Worm (Caenorhabditis elegans) whole organism, L4 larva: Measurements from ENCODE around the gene C05A2.4.
A peak's percentile ranks its signal among the peaks of the same experiment; 100 is the strongest.

Experiments
- D1046.2 ChIP-seq: fragments of 200-800 bp; sonication (Bioruptor generic); IDR thresholded peaks from 2 replicates; pipeline ENCODE4 v1.3.6; 2022; ENCODE audit warnings: missing genetic modification characterization, missing compliant biosample characterization
- F10B5.3 ChIP-seq: sonication (generic microtip); optimal IDR thresholded peaks from 2 replicates; lab custom pipeline; 2016; ENCODE audit warnings: mild to moderate bottlenecking, missing genetic modification characterization, missing compliant biosample characterization
- F26F4.8 ChIP-seq: fragments of 200-800 bp; sonication (Bioruptor generic); conservative IDR thresholded peaks from 2 replicates; pipeline ENCODE4 v1.3.6; 2022; ENCODE audit warnings: missing genetic modification characterization, missing compliant biosample characterization
- T26A8.4 ChIP-seq: fragments of 200-800 bp; sonication (Bioruptor generic); IDR thresholded peaks from 2 replicates; pipeline ENCODE4 v1.3.6; 2022; ENCODE audit warnings: missing genetic modification characterization, missing compliant biosample characterization
- ama-1 ChIP-seq: fragments of 150-350 bp; optimal IDR thresholded peaks from 2 replicates; lab custom pipeline; 2014; ENCODE audit warnings: inconsistent platforms, mixed read lengths
- arid-1 ChIP-seq: fragments of 200-800 bp; sonication (Bioruptor generic); conservative IDR thresholded peaks from 2 replicates; pipeline ENCODE4 v1.3.6; 2022; ENCODE audit warnings: missing genetic modification reagents, missing genetic modification characterization, missing compliant biosample characterization
- ceh-20 ChIP-seq: fragments of 200-800 bp; sonication (Bioruptor generic); IDR thresholded peaks from 2 replicates; pipeline ENCODE4 v1.3.6; 2022; ENCODE audit warnings: missing genetic modification reagents, missing genetic modification characterization, missing compliant biosample characterization
- ceh-28 ChIP-seq: fragments of 150-350 bp; optimal IDR thresholded peaks from 2 replicates; lab custom pipeline; 2014; ENCODE audit warnings: missing biosample characterization, missing genetic modification reagents, missing genetic modification characterization
- ceh-44 ChIP-seq: fragments of 200-800 bp; sonication (Bioruptor generic); IDR thresholded peaks from 2 replicates; pipeline ENCODE4 v1.3.6; 2022; ENCODE audit warnings: missing genetic modification reagents, missing genetic modification characterization, missing compliant biosample characterization
- ceh-62 ChIP-seq: sonication (generic microtip); optimal IDR thresholded peaks from 2 replicates; lab custom pipeline; 2017; ENCODE audit warnings: missing biosample characterization, missing genetic modification characterization
- ceh-82 ChIP-seq: sonication (generic microtip); optimal IDR thresholded peaks from 2 replicates; lab custom pipeline; 2017; ENCODE audit warnings: missing biosample characterization, missing genetic modification characterization
- ctbp-1 ChIP-seq: fragments of 200-800 bp; sonication (Bioruptor generic); IDR thresholded peaks from 2 replicates; pipeline ENCODE4 v1.3.6; 2022; ENCODE audit warnings: missing genetic modification reagents, missing genetic modification characterization, missing compliant biosample characterization
- daf-19 ChIP-seq: fragments of 200-800 bp; sonication (Bioruptor generic); conservative IDR thresholded peaks from 2 replicates; pipeline ENCODE4 v1.3.6; 2022; ENCODE audit warnings: missing genetic modification characterization, missing compliant biosample characterization
- daf-8 ChIP-seq: fragments of 200-800 bp; sonication (Bioruptor generic); IDR thresholded peaks from 2 replicates; pipeline ENCODE4 v1.3.6; 2022; ENCODE audit warnings: missing genetic modification characterization, missing compliant biosample characterization
- dmd-8 ChIP-seq: fragments of 200-800 bp; sonication (Bioruptor generic); IDR thresholded peaks from 2 replicates; pipeline ENCODE4 v1.3.6; 2022; ENCODE audit warnings: missing genetic modification characterization, missing compliant biosample characterization
- dve-1 ChIP-seq: sonication (generic microtip); optimal IDR thresholded peaks from 2 replicates; lab custom pipeline; 2017; ENCODE audit warnings: antibody characterized with exemption, mild to moderate bottlenecking, missing genetic modification characterization, missing compliant biosample characterization; ENCODE audit not compliant: insufficient read depth
- fkh-10 ChIP-seq: fragments of 150-350 bp; optimal IDR thresholded peaks from 2 replicates; lab custom pipeline; 2014; ENCODE audit warnings: missing biosample characterization, missing genetic modification reagents, missing genetic modification characterization
- fos-1 ChIP-seq: fragments of 150-350 bp; optimal IDR thresholded peaks from 2 replicates; lab custom pipeline; 2014; ENCODE audit warnings: missing biosample characterization, missing genetic modification characterization
- hif-1 ChIP-seq, 2 experiments: sonication (generic microtip); optimal IDR thresholded peaks; 2 replicates each; lab custom pipeline; 2016 to 2017; ENCODE audit warnings: missing compliant biosample characterization in 2 of 2, missing genetic modification characterization in 2 of 2, missing genetic modification reagents in 2 of 2, missing genotype in 2 of 2, mild to moderate bottlenecking in 1 of 2
- hlh-11 ChIP-seq: fragments of 200-800 bp; sonication (Bioruptor generic); optimal IDR thresholded peaks from 2 replicates; lab custom pipeline; 2018; ENCODE audit warnings: mild to moderate bottlenecking, missing genetic modification characterization, missing compliant biosample characterization
- hlh-30 ChIP-seq: sonication (generic microtip); optimal IDR thresholded peaks from 2 replicates; lab custom pipeline; 2017; ENCODE audit warnings: antibody characterized with exemption, mild to moderate bottlenecking, missing genetic modification characterization, missing compliant biosample characterization; ENCODE audit not compliant: insufficient read depth
- lin-38 ChIP-seq: fragments of 200-800 bp; sonication (Bioruptor generic); IDR thresholded peaks from 2 replicates; pipeline ENCODE4 v1.3.6; 2022; ENCODE audit warnings: missing genetic modification reagents, missing genetic modification characterization, missing compliant biosample characterization
- madf-5 ChIP-seq, 2 experiments: fragments of 200-800 bp; sonication (Bioruptor generic); IDR thresholded peaks; 2 replicates each; pipeline ENCODE4 v1.3.6; 2022; ENCODE audit warnings: missing compliant biosample characterization in 2 of 2, missing genetic modification characterization in 2 of 2
- madf-9 ChIP-seq: fragments of 200-800 bp; sonication (Bioruptor generic); conservative IDR thresholded peaks from 2 replicates; pipeline ENCODE4 v1.3.6; 2022; ENCODE audit warnings: missing genetic modification reagents, missing genetic modification characterization, missing compliant biosample characterization
- mdl-1 ChIP-seq, 2 experiments: fragments of 150-350 bp in 1 of 2; sonication (generic microtip) in 1 of 2; optimal IDR thresholded peaks; 2 replicates each; lab custom pipeline; 2014 to 2017; ENCODE audit warnings: missing biosample characterization in 2 of 2, missing genetic modification characterization in 2 of 2
- mdt-29 ChIP-seq: fragments of 200-800 bp; sonication (Bioruptor generic); IDR thresholded peaks from 2 replicates; pipeline ENCODE4 v1.3.6; 2022; ENCODE audit warnings: missing genetic modification reagents, missing genetic modification characterization, missing compliant biosample characterization
- mep-1 ChIP-seq: fragments of 150-350 bp; sonication (generic microtip); optimal IDR thresholded peaks from 3 replicates; lab custom pipeline; 2014; ENCODE audit warnings: missing biosample characterization, missing genetic modification characterization
- mxl-2 ChIP-seq: fragments of 200-800 bp; sonication (Bioruptor generic); conservative IDR thresholded peaks from 2 replicates; pipeline ENCODE4 v1.3.6; 2022; ENCODE audit warnings: missing genetic modification reagents, missing genetic modification characterization, missing compliant biosample characterization
- mxl-3 ChIP-seq: fragments of 200-800 bp; sonication (Bioruptor generic); optimal IDR thresholded peaks from 2 replicates; lab custom pipeline; 2018; ENCODE audit warnings: mild to moderate bottlenecking, missing genetic modification characterization, missing compliant biosample characterization
- nhr-10 ChIP-seq: fragments of 150-350 bp; optimal IDR thresholded peaks from 2 replicates; lab custom pipeline; 2014; ENCODE audit warnings: missing biosample characterization, missing genetic modification characterization
- nhr-111 ChIP-seq: fragments of 200-800 bp; sonication (Bioruptor generic); optimal IDR thresholded peaks from 2 replicates; lab custom pipeline; 2018; ENCODE audit warnings: mild to moderate bottlenecking, missing genetic modification characterization, missing compliant biosample characterization
- nhr-25 ChIP-seq: sonication (generic microtip); optimal IDR thresholded peaks from 2 replicates; lab custom pipeline; 2017; ENCODE audit warnings: missing genetic modification characterization, mild to moderate bottlenecking, missing compliant biosample characterization, antibody characterized with exemption, moderate library complexity, borderline replicate concordance; ENCODE audit not compliant: insufficient read depth
- nhr-42 ChIP-seq: fragments of 200-800 bp; sonication (Bioruptor generic); IDR thresholded peaks from 2 replicates; pipeline ENCODE4 v1.3.6; 2022; ENCODE audit warnings: missing genetic modification characterization, missing compliant biosample characterization
- nhr-76 ChIP-seq: fragments of 150-350 bp; optimal IDR thresholded peaks from 2 replicates; lab custom pipeline; 2014; ENCODE audit warnings: missing biosample characterization, missing genetic modification characterization
- pha-4 ChIP-seq, 2 experiments: fragments of 150-350 bp in 1 of 2; fragments of 200-800 bp in 1 of 2; sonication (Bioruptor generic) in 1 of 2; IDR thresholded peaks in 1 of 2; optimal IDR thresholded peaks in 1 of 2; 2 replicates each; pipeline versions ENCODE4 v1.3.6 to Lab custom; 2014 to 2022; ENCODE audit warnings: missing genetic modification characterization in 2 of 2, missing genetic modification reagents in 2 of 2, missing biosample characterization in 1 of 2, missing compliant biosample characterization in 1 of 2
- php-3 ChIP-seq: fragments of 200-800 bp; sonication (Bioruptor generic); IDR thresholded peaks from 2 replicates; pipeline ENCODE4 v1.3.6; 2022; ENCODE audit warnings: missing genetic modification reagents, missing genetic modification characterization, missing compliant biosample characterization
- rbr-2 ChIP-seq: sonication (generic microtip); optimal IDR thresholded peaks from 2 replicates; lab custom pipeline; 2016; ENCODE audit warnings: missing genotype, missing genetic modification characterization, missing compliant biosample characterization
- sdz-12 ChIP-seq: fragments of 200-800 bp; sonication (Bioruptor generic); optimal IDR thresholded peaks from 2 replicates; lab custom pipeline; 2018; ENCODE audit warnings: mild to moderate bottlenecking, missing genetic modification characterization, missing compliant biosample characterization
- skn-1 ChIP-seq: fragments of 150-350 bp; optimal IDR thresholded peaks from 2 replicates; lab custom pipeline; 2014; ENCODE audit warnings: missing biosample characterization, missing genetic modification characterization
- snpc-1.2 ChIP-seq: fragments of 200-800 bp; sonication (Bioruptor generic); IDR thresholded peaks from 2 replicates; pipeline ENCODE4 v1.3.6; 2022; ENCODE audit warnings: missing genetic modification reagents, missing genetic modification characterization, missing compliant biosample characterization
- snpc-4 ChIP-seq: fragments of 150-350 bp; optimal IDR thresholded peaks from 2 replicates; lab custom pipeline; 2014; ENCODE audit warnings: missing biosample characterization, missing genetic modification characterization
- spr-3 ChIP-seq: fragments of 200-800 bp; sonication (Bioruptor generic); optimal IDR thresholded peaks from 2 replicates; lab custom pipeline; 2018; ENCODE audit warnings: mild to moderate bottlenecking, missing genetic modification characterization, missing compliant biosample characterization
- unc-39 ChIP-seq: sonication (generic microtip); optimal IDR thresholded peaks from 2 replicates; lab custom pipeline; 2017; ENCODE audit warnings: missing biosample characterization, missing genetic modification characterization
- unc-62 ChIP-seq, 3 experiments: fragments of 150-350 bp in 1 of 3; sonication (generic microtip); optimal IDR thresholded peaks in 2 of 3; peaks in 1 of 3; 1 replicate in 1 of 3; 2 replicates in 2 of 3; lab custom pipeline; 2014 to 2017; ENCODE audit warnings: missing biosample characterization in 3 of 3, missing genetic modification characterization in 3 of 3, missing genetic modification reagents in 3 of 3, missing genotype in 1 of 3
- zip-11 ChIP-seq: fragments of 200-800 bp; sonication (Bioruptor generic); IDR thresholded peaks from 2 replicates; pipeline ENCODE4 v1.3.6; 2022; ENCODE audit warnings: missing genetic modification characterization, missing compliant biosample characterization
- ztf-11 ChIP-seq: fragments of 150-350 bp; optimal IDR thresholded peaks from 2 replicates; lab custom pipeline; 2014; ENCODE audit warnings: missing biosample characterization, missing genetic modification characterization

C05A2.4 gene

ce11 chrV:10723181-10723580 lies 27.9 kb downstream of the C05A2.4 start (continued):
- no peak for TF ChIP-seq ztf-11
- no peak for TF ChIP-seq skn-1
- no peak for TF ChIP-seq D1046.2 (GFP tag; lab: Robert Waterston, UW)
- TF ChIP-seq unc-39 (tag; lab: Kevin White, UChicago), result no peak
- no peak for TF ChIP-seq ceh-62
- peak; percentile 61 for TF ChIP-seq dve-1
- TF ChIP-seq T26A8.4 (GFP tag; lab: Robert Waterston, UW), result no peak
- no peak for TF ChIP-seq snpc-1.2 (GFP tag; lab: Robert Waterston, UW)
- no peak for TF ChIP-seq arid-1 (GFP tag; lab: Robert Waterston, UW)
- no peak for TF ChIP-seq fos-1 (tag; lab: Kevin White, UChicago)
- no peak for TF ChIP-seq spr-3
- TF ChIP-seq ctbp-1, result no peak
- no peak for TF ChIP-seq hlh-11 (tag; lab: Kevin White, UChicago)
- TF ChIP-seq zip-11 (GFP tag; lab: Robert Waterston, UW), result no peak
- TF ChIP-seq mxl-2 (GFP tag; lab: Robert Waterston, UW), result no peak
- no peak for TF ChIP-seq lin-38 (GFP tag; lab: Robert Waterston, UW)
- no peak for TF ChIP-seq madf-5 (GFP tag; IDR thresholded peaks at IDR 0.05; lab: Robert Waterston, UW)
- TF ChIP-seq mep-1 (tag; lab: Kevin White, UChicago), result peak; percentile 4
- TF ChIP-seq ceh-44, result no peak
- TF ChIP-seq nhr-25 (tag; lab: Kevin White, UChicago), result no peak
- TF ChIP-seq fkh-10 (GFP tag; lab: Kevin White, UChicago), result no peak
- peak in 1 of 2 experiments; percentile 68 for TF ChIP-seq mdl-1 (tag; optimal IDR thresholded peaks at IDR 0.05; lab: Kevin White, UChicago)
- no peak for TF ChIP-seq sdz-12 (GFP tag; lab: Kevin White, UChicago)
- no peak for TF ChIP-seq ceh-28 (tag; lab: Kevin White, UChicago)
- TF ChIP-seq mdt-29 (GFP tag; lab: Robert Waterston, UW), result no peak
- peak in 1 of 2 experiments; percentile 25 for TF ChIP-seq unc-62 (GFP tag; optimal IDR thresholded peaks at IDR 0.05 in 1 of 2; lab: Kevin White, UChicago)
- TF ChIP-seq unc-62 (tag; optimal IDR thresholded peaks at IDR 0.05; lab: Kevin White, UChicago), result no peak
- no peak for TF ChIP-seq pha-4 (GFP tag; IDR thresholded peaks at IDR 0.05; lab: Robert Waterston, UW)
- TF ChIP-seq pha-4 (tag; optimal IDR thresholded peaks at IDR 0.05; lab: Kevin White, UChicago), result peak; percentile 17
- TF ChIP-seq nhr-76 (tag; lab: Kevin White, UChicago), result no peak
- no peak for TF ChIP-seq ama-1 (lab: Kevin White, UChicago)
- TF ChIP-seq hif-1 (tag; optimal IDR thresholded peaks at IDR 0.05; lab: Kevin White, UChicago), result no peak
- no peak for TF ChIP-seq snpc-4
- peak; percentile 0 for TF ChIP-seq rbr-2 (tag; lab: Kevin White, UChicago)
- no peak for TF ChIP-seq nhr-111 (GFP tag; lab: Kevin White, UChicago)
- no peak for TF ChIP-seq daf-8 (GFP tag; lab: Robert Waterston, UW)
- TF ChIP-seq dmd-8, result no peak
- TF ChIP-seq F26F4.8, result no peak
- TF ChIP-seq daf-19 (GFP tag; lab: Robert Waterston, UW), result no peak
- no peak for TF ChIP-seq nhr-42 (GFP tag; lab: Robert Waterston, UW)
- TF ChIP-seq F10B5.3 (tag; lab: Kevin White, UChicago), result no peak
- no peak for TF ChIP-seq ceh-20 (GFP tag; lab: Robert Waterston, UW)
- TF ChIP-seq hlh-30 (tag; lab: Kevin White, UChicago), result peak; percentile 89
- TF ChIP-seq nhr-10 (tag; lab: Kevin White, UChicago), result no peak
- no peak for TF ChIP-seq ceh-82 (tag; lab: Kevin White, UChicago)
- TF ChIP-seq madf-9 (GFP tag; lab: Robert Waterston, UW), result no peak
- TF ChIP-seq mxl-3, result no peak
- TF ChIP-seq php-3 (GFP tag; lab: Robert Waterston, UW), result no peak
